Worm (Caenorhabditis elegans) whole organism, young adult: Measurements from ENCODE around the gene srz-15.

Source experiments
- B0035.1 ChIP-seq: sonication (generic microtip); optimal IDR thresholded peaks from 2 replicates; lab custom pipeline; 2016; ENCODE audit warnings: missing genetic modification characterization, mild to moderate bottlenecking, missing compliant biosample characterization, missing genotype, missing genetic modification reagents
- F10E7.11 ChIP-seq: sonication (generic microtip); optimal IDR thresholded peaks from 2 replicates; lab custom pipeline; 2017; ENCODE audit warnings: mild to moderate bottlenecking, missing genetic modification characterization, moderate library complexity, missing compliant biosample characterization
- F55B11.4 ChIP-seq: sonication (generic microtip); optimal IDR thresholded peaks from 2 replicates; lab custom pipeline; 2016; ENCODE audit warnings: missing compliant biosample characterization, missing genetic modification characterization, borderline replicate concordance; ENCODE audit not compliant: insufficient read depth
- ama-1 ChIP-seq, 3 experiments: fragments of 150-350 bp in 1 of 3; sonication (generic microtip) in 2 of 3; optimal IDR thresholded peaks; 2 replicates each; lab custom pipeline; 2014 to 2018; ENCODE audit warnings: missing biosample characterization in 2 of 3, missing genetic modification characterization in 2 of 3, missing genetic modification reagents in 2 of 3
- ccch-3 ChIP-seq: fragments of 200-800 bp; sonication (Bioruptor generic); optimal IDR thresholded peaks from 2 replicates; lab custom pipeline; 2018; ENCODE audit warnings: mild to moderate bottlenecking, missing genetic modification characterization, missing compliant biosample characterization
- cebp-1 ChIP-seq, 2 experiments: fragments of 200-800 bp in 1 of 2; sonication (Bioruptor generic) in 1 of 2; sonication (generic microtip) in 1 of 2; IDR thresholded peaks in 1 of 2; optimal IDR thresholded peaks in 1 of 2; 2 replicates each; pipeline versions ENCODE4 v1.3.6 to Lab custom; 2017 to 2022; ENCODE audit warnings: missing compliant biosample characterization in 2 of 2, missing genetic modification characterization in 2 of 2, mild to moderate bottlenecking in 1 of 2, missing genetic modification reagents in 1 of 2, moderate library complexity in 1 of 2
- die-1 ChIP-seq: sonication (generic microtip); optimal IDR thresholded peaks from 2 replicates; lab custom pipeline; 2016; ENCODE audit warnings: missing genotype, mild to moderate bottlenecking, missing genetic modification characterization, missing compliant biosample characterization
- dox-1 ChIP-seq: fragments of 200-800 bp; sonication (Bioruptor generic); IDR thresholded peaks from 2 replicates; pipeline ENCODE4 v1.3.6; 2022; ENCODE audit warnings: missing genetic modification reagents, missing genetic modification characterization, missing compliant biosample characterization
- hlh-26 ChIP-seq: fragments of 200-800 bp; sonication (Bioruptor generic); conservative IDR thresholded peaks from 2 replicates; pipeline ENCODE4 v1.3.6; 2022; ENCODE audit warnings: missing genetic modification reagents, missing genetic modification characterization, missing compliant biosample characterization
- lsy-27 ChIP-seq: sonication (generic microtip); optimal IDR thresholded peaks from 2 replicates; lab custom pipeline; 2017; ENCODE audit warnings: missing genetic modification characterization, mild to moderate bottlenecking, missing compliant biosample characterization, antibody characterized with exemption, missing genotype, borderline replicate concordance; ENCODE audit not compliant: insufficient read depth
- nfya-1 ChIP-seq: sonication (generic microtip); optimal IDR thresholded peaks from 2 replicates; lab custom pipeline; 2017; ENCODE audit warnings: antibody characterized with exemption, missing compliant biosample characterization, missing genetic modification characterization, borderline replicate concordance; ENCODE audit not compliant: insufficient read depth
- sea-2 ChIP-seq: fragments of 200-800 bp; sonication (Bioruptor generic); IDR thresholded peaks from 2 replicates; pipeline ENCODE4 v1.3.6; 2022; ENCODE audit warnings: missing genetic modification characterization, missing compliant biosample characterization
- ztf-18 ChIP-seq: sonication (generic microtip); optimal IDR thresholded peaks from 2 replicates; lab custom pipeline; 2016; ENCODE audit warnings: missing genotype, mild to moderate bottlenecking, missing genetic modification characterization, missing compliant biosample characterization

- TF ChIP-seq ccch-3, result no peak
- TF ChIP-seq cebp-1 (GFP tag; IDR thresholded peaks at IDR 0.05; lab: Robert Waterston, UW), result no peak
- no peak for TF ChIP-seq cebp-1 (tag; optimal IDR thresholded peaks at IDR 0.05; lab: Kevin White, UChicago)
- TF ChIP-seq hlh-26 (GFP tag; lab: Robert Waterston, UW), result no peak
- no peak for TF ChIP-seq F55B11.4 (tag; lab: Kevin White, UChicago)
- no peak for TF ChIP-seq nfya-1 (tag; lab: Kevin White, UChicago)
- no peak for TF ChIP-seq sea-2 (GFP tag; lab: Robert Waterston, UW)
- no peak for TF ChIP-seq lsy-27 (tag; lab: Kevin White, UChicago)
- no peak for TF ChIP-seq ztf-18 (tag; lab: Kevin White, UChicago)
- no peak for TF ChIP-seq dox-1 (GFP tag; lab: Robert Waterston, UW)
- no peak for TF ChIP-seq ama-1 (optimal IDR thresholded peaks at IDR 0.05; lab: Kevin White, UChicago)
- TF ChIP-seq ama-1 (GFP tag; optimal IDR thresholded peaks at IDR 0.05; lab: Kevin White, UChicago), result no peak
- no peak for TF ChIP-seq die-1
- TF ChIP-seq B0035.1 (tag; lab: Kevin White, UChicago), result no peak
- no peak for TF ChIP-seq F10E7.11 (tag; lab: Kevin White, UChicago)
Observed at ce11 chrIV:12921027-12921426, 5.4 kb downstream of the srz-15 start, which contains the start of gene C32H11.4.
